Worm (Caenorhabditis elegans): ENCODE results near the gene col-80.

DNA sequence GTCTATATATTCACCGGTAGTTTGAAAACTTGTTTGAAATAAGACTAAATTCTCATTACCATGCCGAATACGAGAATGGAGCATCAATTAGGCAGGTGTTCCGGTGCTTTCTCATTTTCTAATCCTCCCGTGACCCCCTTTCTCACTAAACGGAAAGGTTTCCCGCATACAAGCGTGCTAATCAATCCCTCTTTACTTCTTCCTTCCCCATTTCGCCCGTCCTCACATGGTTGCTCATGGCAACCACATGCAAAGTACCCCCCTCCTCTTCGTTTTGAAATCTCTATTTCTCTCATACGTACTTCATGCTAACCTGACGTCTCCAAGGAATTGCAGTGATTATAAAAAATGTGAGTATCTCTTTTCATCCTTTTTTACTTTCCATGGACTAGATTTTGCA, 12.9 kb downstream of the col-80 start, which contains the start of gene mks-5:
- TF ChIP-seq let-607 (tag; optimal IDR thresholded peaks at IDR 0.05) (no peak), B0336.3 (GFP tag; IDR thresholded peaks at IDR 0.05) (no peak), hmg-1.2 (GFP tag; IDR thresholded peaks at IDR 0.05) (no peak), unc-62 (GFP tag; optimal IDR thresholded peaks at IDR 0.05) (no peak), F49E8.2 (tag; optimal IDR thresholded peaks at IDR 0.05; ENCODE audit: insufficient read depth) (no peak), dpff-1 (tag; optimal IDR thresholded peaks at IDR 0.05) (no peak), ama-1 (optimal IDR thresholded peaks at IDR 0.05) (no peak), ama-1 (GFP tag; optimal IDR thresholded peaks at IDR 0.05) (no peak), F37B4.10 (GFP tag; IDR thresholded peaks at IDR 0.05) (no peak), madf-8 (GFP tag; conservative IDR thresholded peaks at IDR 0.05) (no peak), ztf-18 (tag; optimal IDR thresholded peaks at IDR 0.05) (no peak), lin-35 (GFP tag; optimal IDR thresholded peaks at IDR 0.05) (no peak)

Data from whole organism, young adult.